Fruit fly (Drosophila melanogaster) whole organism, embryonic: Measurements from ENCODE around the gene CG34180.

ENCODE experiments used
- Ada2b ChIP-seq: fragments of 200-800 bp; sonication (Bioruptor generic); IDR thresholded peaks from 2 replicates; pipeline ENCODE4 v1.3.6; 2022; ENCODE audit warnings: missing biosample characterization, missing genetic modification characterization
- CG10366 ChIP-seq: fragments of 200-800 bp; sonication (Bioruptor generic); IDR thresholded peaks from 2 replicates; pipeline ENCODE4 v1.3.6; 2022; ENCODE audit warnings: missing biosample characterization, missing genetic modification characterization
- CG15601 ChIP-seq: fragments of 200-800 bp; sonication (Bioruptor generic); optimal IDR thresholded peaks from 3 replicates; lab custom pipeline; 2019; ENCODE audit warnings: missing biosample characterization, mild to moderate bottlenecking, missing genetic modification characterization, moderate library complexity
- CG17612 ChIP-seq: fragments of 200-800 bp; sonication (Bioruptor generic); IDR thresholded peaks from 2 replicates; pipeline ENCODE4 v1.3.6; 2022; ENCODE audit warnings: missing biosample characterization, missing genetic modification characterization
- CG18011 ChIP-seq: fragments of 200-800 bp; sonication (Bioruptor generic); optimal IDR thresholded peaks from 2 replicates; lab custom pipeline; 2017; ENCODE audit warnings: missing biosample characterization, missing genetic modification characterization, mild to moderate bottlenecking, moderate library complexity, missing genotype
- CG18262 ChIP-seq: fragments of 200-800 bp; optimal IDR thresholded peaks from 3 replicates; lab custom pipeline; 2019; ENCODE audit warnings: missing biosample characterization, mild to moderate bottlenecking, missing genetic modification characterization, moderate library complexity
- CG30431 ChIP-seq: fragments of 200-800 bp; sonication (Bioruptor generic); optimal IDR thresholded peaks from 2 replicates; lab custom pipeline; 2017; ENCODE audit warnings: missing biosample characterization, missing genetic modification characterization
- CG3065 ChIP-seq: fragments of 200-800 bp; sonication (Bioruptor generic); optimal IDR thresholded peaks from 2 replicates; lab custom pipeline; 2016; ENCODE audit warnings: missing biosample characterization, missing genetic modification characterization
- CG34422 ChIP-seq: fragments of 200-800 bp; sonication (Bioruptor generic); IDR thresholded peaks from 3 replicates; pipeline ENCODE4 v1.3.6; 2022; ENCODE audit warnings: missing biosample characterization, missing genetic modification characterization
- CG5953 ChIP-seq: fragments of 200-800 bp; sonication (Bioruptor generic); IDR thresholded peaks from 2 replicates; pipeline ENCODE4 v1.3.6; 2022; ENCODE audit warnings: missing biosample characterization, missing genetic modification characterization
- CG6175 ChIP-seq: fragments of 200-800 bp; sonication (Bioruptor generic); IDR thresholded peaks from 3 replicates; pipeline ENCODE4 v1.3.6; 2022; ENCODE audit warnings: missing biosample characterization, missing genetic modification characterization
- CG7357 ChIP-seq: fragments of 200-800 bp; sonication (Bioruptor generic); IDR thresholded peaks from 3 replicates; pipeline ENCODE4 v1.3.6; 2022; ENCODE audit warnings: missing biosample characterization, missing genetic modification characterization
- CG7556 ChIP-seq: fragments of 200-800 bp; sonication (Bioruptor generic); optimal IDR thresholded peaks from 2 replicates; lab custom pipeline; 2017; ENCODE audit warnings: missing biosample characterization, mild to moderate bottlenecking, missing genetic modification characterization
- CG8281 ChIP-seq: fragments of 200-800 bp; sonication (Bioruptor generic); optimal IDR thresholded peaks from 2 replicates; lab custom pipeline; 2018; ENCODE audit warnings: missing biosample characterization, mild to moderate bottlenecking, missing genetic modification characterization, moderate library complexity
- CG9609 ChIP-seq: fragments of 200-800 bp; sonication (Bioruptor generic); optimal IDR thresholded peaks from 3 replicates; lab custom pipeline; 2016; ENCODE audit warnings: missing biosample characterization, missing genetic modification characterization
- Chrac-16 ChIP-seq: fragments of 200-800 bp; sonication (Bioruptor generic); optimal IDR thresholded peaks from 3 replicates; lab custom pipeline; 2016; ENCODE audit warnings: missing biosample characterization, missing genetic modification characterization
- Deaf1 ChIP-seq: fragments of 200-800 bp; optimal IDR thresholded peaks from 3 replicates; lab custom pipeline; 2019; ENCODE audit warnings: missing biosample characterization, mild to moderate bottlenecking, missing genetic modification characterization, moderate library complexity
- Ets65A ChIP-seq: fragments of 200-800 bp; sonication (Bioruptor generic); peaks from one replicate; lab custom pipeline; 2016; ENCODE audit warnings: missing biosample characterization, missing genetic modification characterization
- HLHmδ ChIP-seq: fragments of 200-800 bp; sonication (Bioruptor generic); optimal IDR thresholded peaks from 2 replicates; lab custom pipeline; 2018; ENCODE audit warnings: missing biosample characterization, mild to moderate bottlenecking, missing genetic modification characterization, moderate library complexity
- HmgZ ChIP-seq: fragments of 200-800 bp; sonication (Bioruptor generic); optimal IDR thresholded peaks from 2 replicates; lab custom pipeline; 2018; ENCODE audit warnings: missing biosample characterization, mild to moderate bottlenecking, missing genetic modification characterization
- Jarid2 ChIP-seq: fragments of 200-800 bp; sonication (Bioruptor generic); optimal IDR thresholded peaks from 3 replicates; lab custom pipeline; 2017; ENCODE audit warnings: mild to moderate bottlenecking, missing biosample characterization, missing genetic modification reagents, missing genetic modification characterization
- Nf-YA ChIP-seq: fragments of 200-800 bp; sonication (Bioruptor generic); IDR thresholded peaks from 2 replicates; pipeline ENCODE4 v1.3.6; 2022; ENCODE audit warnings: missing biosample characterization, missing genetic modification characterization
- Nf-YC ChIP-seq: fragments of 200-800 bp; optimal IDR thresholded peaks from 3 replicates; lab custom pipeline; 2019; ENCODE audit warnings: missing biosample characterization, mild to moderate bottlenecking, missing genetic modification characterization, moderate library complexity
- Ptx1 ChIP-seq: fragments of 200-800 bp; sonication (Bioruptor generic); IDR thresholded peaks from 2 replicates; pipeline ENCODE4 v1.3.6; 2022; ENCODE audit warnings: missing biosample characterization, missing genetic modification characterization
- Rfx ChIP-seq: fragments of 200-800 bp; sonication (Bioruptor generic); IDR thresholded peaks from 2 replicates; pipeline ENCODE4 v1.3.6; 2022; ENCODE audit warnings: missing biosample characterization, missing genetic modification characterization
- Usf ChIP-seq: fragments of 200-800 bp; sonication (Bioruptor generic); optimal IDR thresholded peaks from 2 replicates; lab custom pipeline; 2017; ENCODE audit warnings: missing genotype, missing biosample characterization, missing genetic modification characterization
- al ChIP-seq: fragments of 200-800 bp; sonication (Bioruptor generic); IDR thresholded peaks from 2 replicates; pipeline ENCODE4 v1.3.6; 2022; ENCODE audit warnings: missing biosample characterization, missing genetic modification characterization
- ato ChIP-seq: fragments of 200-800 bp; sonication (Bioruptor generic); IDR thresholded peaks from 2 replicates; pipeline ENCODE4 v1.3.6; 2022; ENCODE audit warnings: missing biosample characterization, missing genetic modification characterization; ENCODE audit not compliant: partially characterized antibody
- croc ChIP-seq: fragments of 200-800 bp; sonication (Bioruptor generic); conservative IDR thresholded peaks from 3 replicates; pipeline ENCODE4 v1.3.6; 2022; ENCODE audit warnings: missing biosample characterization, missing genetic modification characterization
- dati ChIP-seq: fragments of 200-800 bp; sonication (Bioruptor generic); IDR thresholded peaks from 2 replicates; pipeline ENCODE4 v1.3.6; 2022; ENCODE audit warnings: missing biosample characterization, missing genetic modification characterization
- en ChIP-seq: fragments of 200-800 bp; sonication (Bioruptor generic); optimal IDR thresholded peaks from 2 replicates; lab custom pipeline; 2016; ENCODE audit warnings: missing biosample characterization, missing genetic modification characterization
- fd3F ChIP-seq: fragments of 200-800 bp; sonication (Bioruptor generic); optimal IDR thresholded peaks from 2 replicates; lab custom pipeline; 2018; ENCODE audit warnings: missing biosample characterization, mild to moderate bottlenecking, missing genetic modification characterization, moderate library complexity
- gt ChIP-seq: fragments of 200-800 bp; sonication (Bioruptor generic); IDR thresholded peaks from 2 replicates; pipeline ENCODE4 v1.3.6; 2022; ENCODE audit warnings: missing biosample characterization, missing genetic modification characterization
- maf-S ChIP-seq: fragments of 200-800 bp; sonication (Bioruptor generic); optimal IDR thresholded peaks from 2 replicates; lab custom pipeline; 2016; ENCODE audit warnings: missing biosample characterization, missing genetic modification characterization
- mam ChIP-seq: fragments of 200-800 bp; sonication (Bioruptor generic); optimal IDR thresholded peaks from 3 replicates; lab custom pipeline; 2016; ENCODE audit warnings: missing biosample characterization, missing genetic modification characterization
- nerfin-1 ChIP-seq: fragments of 200-800 bp; sonication (Bioruptor generic); optimal IDR thresholded peaks from 3 replicates; lab custom pipeline; 2019; ENCODE audit warnings: missing biosample characterization, mild to moderate bottlenecking, missing genetic modification characterization, moderate library complexity
- nom ChIP-seq: fragments of 200-800 bp; sonication (Bioruptor generic); optimal IDR thresholded peaks from 2 replicates; lab custom pipeline; 2017; ENCODE audit warnings: missing biosample characterization, missing genetic modification characterization, mild to moderate bottlenecking, moderate library complexity, missing genetic modification reagents
- odd ChIP-seq: fragments of 200-800 bp; sonication (Bioruptor generic); optimal IDR thresholded peaks from 2 replicates; lab custom pipeline; 2017; ENCODE audit warnings: missing biosample characterization, mild to moderate bottlenecking, missing genetic modification characterization
- sd ChIP-seq: fragments of 200-800 bp; sonication (Bioruptor generic); optimal IDR thresholded peaks from 3 replicates; lab custom pipeline; 2018; ENCODE audit warnings: missing biosample characterization, mild to moderate bottlenecking, missing genetic modification characterization, moderate library complexity
- sna ChIP-seq: fragments of 200-800 bp; sonication (Bioruptor generic); IDR thresholded peaks from 2 replicates; pipeline ENCODE4 v1.3.6; 2022; ENCODE audit warnings: missing biosample characterization, missing genetic modification characterization; ENCODE audit not compliant: partially characterized antibody
- zen ChIP-seq: fragments of 200-800 bp; sonication (Bioruptor generic); optimal IDR thresholded peaks from 3 replicates; lab custom pipeline; 2018; ENCODE audit warnings: missing biosample characterization, mild to moderate bottlenecking, missing genetic modification characterization, moderate library complexity

The CG34180 gene

dm6 chr2L:6082936-6083627 lies 22.8 kb downstream of the CG34180 start (continued):
- TF ChIP-seq CG8281 (tag; lab: Kevin White, UChicago) (no peak), odd (GFP tag; lab: Kevin White, UChicago) (no peak), CG34422 (GFP tag; lab: Robert Waterston, UW) (no peak), CG5953 (no peak), sd (peak; percentile 80), CG10366 (GFP tag; lab: Robert Waterston, UW) (no peak), ato (GFP tag; lab: Robert Waterston, UW) (no peak), CG6175 (GFP tag; lab: Robert Waterston, UW) (no peak), Ets65A (GFP tag; lab: Kevin White, UChicago) (peak; percentile 60), CG3065 (GFP tag; lab: Kevin White, UChicago) (no peak), fd3F (no peak), sna (GFP tag; lab: Robert Waterston, UW) (no peak), Rfx (peak; percentile 10; the same call in 1 of the 2 replicates), gt (GFP tag; lab: Robert Waterston, UW) (no peak), Usf (GFP tag; lab: Kevin White, UChicago) (no peak), CG15601 (no peak), croc (GFP tag; lab: Robert Waterston, UW) (no peak), CG18262 (tag; lab: Kevin White, UChicago) (no peak), CG9609 (GFP tag; lab: Kevin White, UChicago) (no peak), Ptx1 (GFP tag; lab: Robert Waterston, UW) (no peak), Ada2b (GFP tag; lab: Robert Waterston, UW) (no peak), CG30431 (GFP tag; lab: Kevin White, UChicago) (no peak), Nf-YA (GFP tag; lab: Robert Waterston, UW) (no peak), Jarid2 (GFP tag; lab: Kevin White, UChicago) (no peak), Deaf1 (tag; lab: Kevin White, UChicago) (peak; percentile 99), HmgZ (tag; lab: Kevin White, UChicago) (peak; percentile 41), al (GFP tag; lab: Robert Waterston, UW) (no peak), Chrac-16 (GFP tag; lab: Kevin White, UChicago) (no peak), CG18011 (peak; percentile 0), Nf-YC (tag; lab: Kevin White, UChicago) (peak; percentile 57), nerfin-1 (tag; lab: Kevin White, UChicago) (no peak), CG7556 (peak; percentile 5), zen (tag; lab: Kevin White, UChicago) (no peak), nom (GFP tag; lab: Kevin White, UChicago) (no peak), CG17612 (GFP tag; lab: Robert Waterston, UW) (no peak), CG7357 (GFP tag; lab: Robert Waterston, UW) (no peak), dati (GFP tag; lab: Robert Waterston, UW) (no peak), en (GFP tag; lab: Kevin White, UChicago) (no peak), maf-S (GFP tag; lab: Kevin White, UChicago) (no peak), HLHmδ (GFP tag; lab: Kevin White, UChicago) (no peak), mam (GFP tag; lab: Kevin White, UChicago) (no peak)
- TF ChIP-seq, all 482 proteins: peak for 89
